Worm (Caenorhabditis elegans) whole organism, mixed stage, embryonic: ENCODE data around the gene Y105C5A.9.
A peak's percentile ranks its signal among the peaks of the same experiment; 100 is the strongest.
"Not testable (repeated sequence)": the region's sequence is repeated elsewhere in the genome, so short reads cannot be mapped to it uniquely, and the experiment has no call there.

Experiments used
- bed-3 ChIP-seq: fragments of 200-800 bp; sonication (Bioruptor generic); optimal IDR thresholded peaks from 3 replicates; lab custom pipeline; 2018; ENCODE audit warnings: mild to moderate bottlenecking, missing genetic modification characterization, moderate library complexity, missing compliant biosample characterization
- blmp-1 ChIP-seq: fragments of 150-350 bp; optimal IDR thresholded peaks from 2 replicates; lab custom pipeline; 2014; ENCODE audit warnings: missing biosample characterization, missing genetic modification characterization
- ceh-39 ChIP-seq: fragments of 150-350 bp; optimal IDR thresholded peaks from 2 replicates; lab custom pipeline; 2014; ENCODE audit warnings: missing biosample characterization, missing genetic modification characterization
- ceh-43 ChIP-seq: fragments of 200-800 bp; sonication (Bioruptor generic); optimal IDR thresholded peaks from 2 replicates; lab custom pipeline; 2018; ENCODE audit warnings: mild to moderate bottlenecking, missing genetic modification characterization, moderate library complexity, missing compliant biosample characterization
- ces-1 ChIP-seq: fragments of 150-350 bp; optimal IDR thresholded peaks from 2 replicates; lab custom pipeline; 2014; ENCODE audit warnings: missing biosample characterization, missing genetic modification reagents, missing genetic modification characterization
- cnd-1 ChIP-seq: fragments of 200-800 bp; sonication (Bioruptor generic); optimal IDR thresholded peaks from 2 replicates; lab custom pipeline; 2018; ENCODE audit warnings: mild to moderate bottlenecking, missing genetic modification characterization, missing compliant biosample characterization
- drap-1 ChIP-seq: fragments of 200-800 bp; sonication (Bioruptor generic); optimal IDR thresholded peaks from 3 replicates; lab custom pipeline; 2018; ENCODE audit warnings: mild to moderate bottlenecking, missing genetic modification characterization, missing compliant biosample characterization
- elt-1 ChIP-seq: sonication (generic microtip); optimal IDR thresholded peaks from 2 replicates; lab custom pipeline; 2017; ENCODE audit warnings: missing genetic modification characterization, mild to moderate bottlenecking, missing compliant biosample characterization, antibody characterized with exemption, moderate library complexity, borderline replicate concordance; ENCODE audit not compliant: insufficient read depth
- elt-3 ChIP-seq: fragments of 150-350 bp; optimal IDR thresholded peaks from 2 replicates; lab custom pipeline; 2014; ENCODE audit warnings: missing biosample characterization, missing genetic modification characterization
- flh-1 ChIP-seq: fragments of 200-800 bp; sonication (Bioruptor generic); optimal IDR thresholded peaks from 2 replicates; lab custom pipeline; 2018; ENCODE audit warnings: mild to moderate bottlenecking, missing genetic modification characterization, moderate library complexity, missing compliant biosample characterization
- ham-2 ChIP-seq: fragments of 200-800 bp; sonication (Bioruptor generic); optimal IDR thresholded peaks from 2 replicates; lab custom pipeline; 2018; ENCODE audit warnings: mild to moderate bottlenecking, missing genetic modification characterization, missing compliant biosample characterization
- hlh-1 ChIP-seq: fragments of 150-350 bp; optimal IDR thresholded peaks from 2 replicates; lab custom pipeline; 2014; ENCODE audit warnings: missing biosample characterization, missing genetic modification reagents, missing genetic modification characterization
- lin-13 ChIP-seq: fragments of 150-350 bp; optimal IDR thresholded peaks from 2 replicates; lab custom pipeline; 2014; ENCODE audit warnings: missing biosample characterization, missing genetic modification characterization
- lsy-2 ChIP-seq: fragments of 150-350 bp; optimal IDR thresholded peaks from 2 replicates; lab custom pipeline; 2014; ENCODE audit warnings: missing biosample characterization, missing genetic modification characterization
- mep-1 ChIP-seq: fragments of 150-350 bp; optimal IDR thresholded peaks from 2 replicates; lab custom pipeline; 2017; ENCODE audit warnings: missing biosample characterization, missing genetic modification reagents, missing genetic modification characterization, inconsistent platforms
- mls-2 ChIP-seq: sonication (generic microtip); optimal IDR thresholded peaks from 2 replicates; lab custom pipeline; 2016; ENCODE audit warnings: mild to moderate bottlenecking, missing genetic modification characterization, moderate library complexity, missing compliant biosample characterization
- nhr-2 ChIP-seq: fragments of 150-350 bp; optimal IDR thresholded peaks from 2 replicates; lab custom pipeline; 2014; ENCODE audit warnings: missing biosample characterization, missing genetic modification characterization
- nhr-237 ChIP-seq: fragments of 150-350 bp; optimal IDR thresholded peaks from 2 replicates; lab custom pipeline; 2014; ENCODE audit warnings: missing biosample characterization, missing genetic modification characterization
- nhr-76 ChIP-seq: sonication (generic microtip); optimal IDR thresholded peaks from 2 replicates; lab custom pipeline; 2017; ENCODE audit warnings: missing biosample characterization, missing genetic modification characterization
- pha-4 ChIP-seq: fragments of 150-350 bp; optimal IDR thresholded peaks from 2 replicates; lab custom pipeline; 2018; ENCODE audit warnings: missing biosample characterization, missing genetic modification reagents, missing genetic modification characterization
- sem-2 ChIP-seq: fragments of 200-800 bp; sonication (Bioruptor generic); optimal IDR thresholded peaks from 2 replicates; lab custom pipeline; 2018; ENCODE audit warnings: mild to moderate bottlenecking, missing genetic modification characterization, missing compliant biosample characterization
- snpc-4 ChIP-seq: fragments of 150-350 bp; optimal IDR thresholded peaks from 2 replicates; lab custom pipeline; 2014; ENCODE audit warnings: missing biosample characterization, missing genetic modification characterization
- sptf-1 ChIP-seq: sonication (generic microtip); optimal IDR thresholded peaks from 2 replicates; lab custom pipeline; 2017; ENCODE audit warnings: mild to moderate bottlenecking, missing genetic modification characterization, moderate library complexity, missing compliant biosample characterization
- tbx-8 ChIP-seq: fragments of 200-800 bp; sonication (Bioruptor generic); optimal IDR thresholded peaks from 2 replicates; lab custom pipeline; 2018; ENCODE audit warnings: mild to moderate bottlenecking, missing genetic modification characterization, moderate library complexity, missing compliant biosample characterization
- unc-120 ChIP-seq: sonication (generic microtip); optimal IDR thresholded peaks from 2 replicates; lab custom pipeline; 2017; ENCODE audit warnings: missing genetic modification characterization, missing compliant biosample characterization; ENCODE audit not compliant: poor library complexity, severe bottlenecking
- unc-39 ChIP-seq: fragments of 150-350 bp; optimal IDR thresholded peaks from 2 replicates; lab custom pipeline; 2014; ENCODE audit warnings: missing biosample characterization, missing genetic modification characterization
- unc-62 ChIP-seq: fragments of 150-350 bp; optimal IDR thresholded peaks from 2 replicates; lab custom pipeline; 2014; ENCODE audit warnings: missing biosample characterization, missing genetic modification reagents, missing genetic modification characterization
- ztf-11 ChIP-seq: fragments of 150-350 bp; optimal IDR thresholded peaks from 2 replicates; lab custom pipeline; 2014; ENCODE audit warnings: missing biosample characterization, missing genetic modification characterization

The Y105C5A.9 gene

ce11 chrIV:15640852-15641251 is 9.5 kb downstream of the Y105C5A.9 start, which contains the start of gene Y105C5A.13:
TSS of gene Y105C5A.13 (plus strand) at chrIV:15641231.
- TF ChIP-seq pha-4 (tag; lab: Kevin White, UChicago) = no peak
- TF ChIP-seq lsy-2 (tag; lab: Kevin White, UChicago) = no peak
- no peak for TF ChIP-seq elt-1 (tag; lab: Kevin White, UChicago)
- TF ChIP-seq ham-2 (GFP tag; lab: Kevin White, UChicago) = no peak
- TF ChIP-seq lin-13 (tag; lab: Kevin White, UChicago) = no peak
- TF ChIP-seq ceh-39 = no peak

- TF ChIP-seq blmp-1; elt-3 (tag; lab: Kevin White, UChicago); ztf-11 (tag; lab: Kevin White, UChicago): not testable (repeated sequence)
Measured at ce11 chrIV:15641699-15642098, 10.4 kb downstream of the Y105C5A.9 start, which contains the start of gene Y105C5A.12. TSS of gene Y105C5A.12 (minus strand) at chrIV:15641799.

ce11 chrIV:15646418-15647220 is 15.3 kb downstream of the Y105C5A.9 start, which contains the start of the genes Y105C5A.1268 and Y105C5A.1272:
TSS of gene Y105C5A.1268 (minus strand) at chrIV:15646468.
TSS of gene Y105C5A.1272 (plus strand) at chrIV:15646992.
- TF ChIP-seq ceh-39 = peak; percentile 2
- TF ChIP-seq ceh-43 (GFP tag; lab: Kevin White, UChicago) = peak; percentile 17
- TF ChIP-seq ces-1 (GFP tag; lab: Kevin White, UChicago) = peak; percentile 90
- TF ChIP-seq lin-13 (tag; lab: Kevin White, UChicago) = peak; percentile 67
- peak; percentile 20 for TF ChIP-seq nhr-2 (tag; lab: Kevin White, UChicago)
- peak; percentile 96 for TF ChIP-seq unc-120 (tag; lab: Kevin White, UChicago)
- TF ChIP-seq hlh-1 = peak; percentile 45
- peak; percentile 2 for TF ChIP-seq unc-62 (GFP tag; lab: Kevin White, UChicago)
- TF ChIP-seq nhr-237 (tag; lab: Kevin White, UChicago) = peak; percentile 37
- peak; percentile 30 for TF ChIP-seq mls-2 (tag; lab: Kevin White, UChicago)
- peak; percentile 65 for TF ChIP-seq ham-2 (GFP tag; lab: Kevin White, UChicago)
- TF ChIP-seq drap-1 = peak; percentile 41
- peak; percentile 75 for TF ChIP-seq lsy-2 (tag; lab: Kevin White, UChicago)
- TF ChIP-seq cnd-1 (tag; lab: Kevin White, UChicago) = peak; percentile 27
- TF ChIP-seq pha-4 (tag; lab: Kevin White, UChicago) = peak; percentile 16
- peak; percentile 55 for TF ChIP-seq mep-1 (tag; lab: Kevin White, UChicago)
- peak; percentile 5 for TF ChIP-seq elt-1 (tag; lab: Kevin White, UChicago)

ce11 chrIV:15648245-15648644 is 16.9 kb downstream of the Y105C5A.9 start:
- peak; percentile 12 for TF ChIP-seq nhr-2 (tag; lab: Kevin White, UChicago)
- no peak for TF ChIP-seq sem-2 (GFP tag; lab: Kevin White, UChicago)
- TF ChIP-seq unc-62 (GFP tag; lab: Kevin White, UChicago) = peak; percentile 16

ce11 chrIV:15658444-15658843 is 27.1 kb downstream of the Y105C5A.9 start:
- no peak for TF ChIP-seq ham-2 (GFP tag; lab: Kevin White, UChicago)
- no peak for TF ChIP-seq unc-39 (tag; lab: Kevin White, UChicago)
- TF ChIP-seq ceh-43 (GFP tag; lab: Kevin White, UChicago) = no peak
- no peak for TF ChIP-seq sptf-1 (tag; lab: Kevin White, UChicago)
- no peak for TF ChIP-seq mls-2 (tag; lab: Kevin White, UChicago)
- no peak for TF ChIP-seq pha-4 (tag; lab: Kevin White, UChicago)
- no peak for TF ChIP-seq tbx-8 (GFP tag; lab: Kevin White, UChicago)
- no peak for TF ChIP-seq unc-62 (GFP tag; lab: Kevin White, UChicago)
- no peak for TF ChIP-seq flh-1 (GFP tag; lab: Kevin White, UChicago)
- TF ChIP-seq mep-1 (tag; lab: Kevin White, UChicago) = no peak
- TF ChIP-seq unc-120 (tag; lab: Kevin White, UChicago) = no peak
- no peak for TF ChIP-seq bed-3
- TF ChIP-seq snpc-4 (tag; lab: Kevin White, UChicago) = no peak
- TF ChIP-seq lsy-2 (tag; lab: Kevin White, UChicago) = no peak
- no peak for TF ChIP-seq nhr-76 (tag; lab: Kevin White, UChicago)
- no peak for TF ChIP-seq elt-1 (tag; lab: Kevin White, UChicago)
- TF ChIP-seq, all 35 proteins: peak for 0
